Worm (Caenorhabditis elegans): ENCODE results near the gene kgb-1.
A peak's percentile ranks its signal among the peaks of the same experiment; 100 is the strongest.

The kgb-1 gene

DNA sequence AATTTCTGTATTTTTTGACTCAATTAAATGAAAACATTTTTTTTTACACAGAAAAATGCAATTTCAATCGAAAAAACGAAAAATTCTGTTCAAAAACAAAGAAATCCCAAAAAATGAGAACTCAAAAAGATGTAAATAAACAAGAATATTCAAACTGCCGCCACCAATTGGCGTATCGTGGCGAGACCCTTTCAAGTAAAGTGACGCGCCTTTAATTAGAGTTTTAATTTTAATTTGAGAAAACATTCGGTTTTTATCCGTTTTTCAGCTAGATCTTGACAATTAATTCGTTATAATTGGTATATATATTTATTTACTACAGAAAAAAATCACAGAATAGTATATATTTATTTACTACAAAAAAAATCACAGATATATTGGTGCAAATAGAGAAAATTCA is 30.2 kb downstream of the kgb-1 start (continued):
- TF ChIP-seq pha-4 (tag; optimal IDR thresholded peaks at IDR 0.05) (no peak), pbrm-1 (GFP tag; IDR thresholded peaks at IDR 0.05) (no peak), sea-2 (GFP tag; IDR thresholded peaks at IDR 0.05) (no peak), egl-44 (GFP tag; IDR thresholded peaks at IDR 0.05) (no peak), akir-1 (GFP tag; optimal IDR thresholded peaks at IDR 0.05) (no peak), Y67H2A.10 (GFP tag; conservative IDR thresholded peaks at IDR 0.05) (no peak), ztf-25 (GFP tag; IDR thresholded peaks at IDR 0.05) (no peak), Y56A3A.18 (GFP tag; IDR thresholded peaks at IDR 0.05) (no peak), snpc-4 (GFP tag; optimal IDR thresholded peaks at IDR 0.05) (peak; percentile 2), snpc-4 (tag; optimal IDR thresholded peaks at IDR 0.05) (peak in 1 of 4 experiments; percentile 17), ztf-26 (tag; optimal IDR thresholded peaks at IDR 0.05) (no peak), B0035.1 (tag; optimal IDR thresholded peaks at IDR 0.05) (no peak), B0019.2 (GFP tag; conservative IDR thresholded peaks at IDR 0.05) (no peak), athp-1 (tag; optimal IDR thresholded peaks at IDR 0.05) (no peak), chd-7 (tag; optimal IDR thresholded peaks at IDR 0.05) (no peak), F33H1.4 (GFP tag; IDR thresholded peaks at IDR 0.05) (peak; percentile 92), zfh-2 (GFP tag; conservative IDR thresholded peaks at IDR 0.05) (no peak), ekl-4 (GFP tag; IDR thresholded peaks at IDR 0.05) (no peak), ztf-3 (GFP tag; optimal IDR thresholded peaks at IDR 0.05) (no peak), nhr-90 (tag; optimal IDR thresholded peaks at IDR 0.05) (no peak), Y53G8AR.9 (GFP tag; conservative IDR thresholded peaks at IDR 0.05) (no peak), ceh-100 (GFP tag; IDR thresholded peaks at IDR 0.05) (no peak), attf-6 (GFP tag; IDR thresholded peaks at IDR 0.05) (no peak), madf-10 (tag; optimal IDR thresholded peaks at IDR 0.05) (no peak)

DNA sequence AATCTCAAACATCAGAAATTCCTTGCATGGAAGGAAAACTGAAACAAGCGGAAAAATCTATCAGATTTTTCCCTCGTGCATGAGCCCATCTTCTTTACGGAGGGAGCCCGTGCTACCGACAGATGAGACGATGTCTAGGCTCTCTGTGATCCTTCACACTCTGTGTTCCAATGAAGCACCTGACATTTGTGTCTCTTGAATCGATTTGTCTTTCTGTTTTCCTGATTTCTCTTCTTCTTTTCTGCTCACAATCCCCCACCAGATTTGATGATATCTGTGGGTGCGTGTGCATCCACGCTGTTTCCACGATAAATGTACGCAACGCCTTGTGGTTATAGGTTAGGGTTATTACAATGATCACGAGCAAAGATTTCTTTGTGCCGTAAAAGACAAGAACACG is 31.0 kb downstream of the kgb-1 start:
- TF ChIP-seq chd-7 (tag; optimal IDR thresholded peaks at IDR 0.05) (no peak), unc-62 (GFP tag; optimal IDR thresholded peaks at IDR 0.05) (no peak), bed-2 (GFP tag; IDR thresholded peaks at IDR 0.05) (no peak), efl-1 (GFP tag; optimal IDR thresholded peaks at IDR 0.05) (no peak), snpc-1.1 (tag; optimal IDR thresholded peaks at IDR 0.05; ENCODE audit: insufficient read depth) (no peak)

DNA sequence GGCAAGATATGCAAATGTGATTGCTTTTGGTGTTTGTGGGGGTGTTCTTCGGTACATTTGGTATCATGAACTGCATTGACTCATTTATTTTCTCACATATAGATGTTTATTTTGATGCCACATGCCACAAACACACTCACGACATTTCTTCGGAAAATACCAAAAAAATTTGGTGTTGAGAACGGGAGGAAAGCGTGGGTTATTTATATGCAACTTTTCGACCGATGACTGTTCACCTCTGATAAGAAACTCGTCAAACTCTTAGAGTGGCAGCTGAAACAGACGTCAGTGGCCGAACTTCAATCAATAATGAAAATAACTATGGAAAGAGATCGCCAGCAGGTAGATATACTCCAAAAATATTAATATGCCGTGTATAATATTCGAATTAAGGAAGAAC is 31.5 kb downstream of the kgb-1 start:
- TF ChIP-seq nhr-80 (tag; optimal IDR thresholded peaks at IDR 0.05) (peak; percentile 63), attf-3 (GFP tag; conservative IDR thresholded peaks at IDR 0.05) (no peak)

DNA sequence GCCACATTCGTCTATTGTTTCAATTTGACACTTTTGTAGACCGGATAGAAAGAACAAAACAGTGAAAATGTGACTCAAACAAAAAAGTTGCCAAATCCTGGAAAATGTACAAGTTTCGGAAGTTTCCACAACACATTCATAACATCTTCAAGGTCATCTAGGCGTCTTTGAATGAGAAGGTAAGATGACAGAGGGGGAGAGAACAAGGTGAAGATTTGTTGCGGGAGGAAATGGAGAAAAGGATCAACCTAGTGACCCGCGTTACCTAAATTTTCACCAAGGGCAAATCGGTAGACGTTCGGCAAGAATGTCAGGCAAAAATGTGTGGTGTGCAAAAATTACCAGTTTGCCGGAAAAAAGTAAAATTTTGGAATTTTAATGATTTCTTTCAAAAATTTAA is 32.0 kb downstream of the kgb-1 start:
- no peak for TF ChIP-seq egl-18 (GFP tag; IDR thresholded peaks at IDR 0.05)
- TF ChIP-seq hrde-1 (tag; optimal IDR thresholded peaks at IDR 0.05; ENCODE audit: borderline replicate concordance), result no peak
- TF ChIP-seq sea-2 (GFP tag; IDR thresholded peaks at IDR 0.05), result no peak
- no peak for TF ChIP-seq cebp-2 (GFP tag; IDR thresholded peaks at IDR 0.05)
- TF ChIP-seq F33H1.4 (GFP tag; IDR thresholded peaks at IDR 0.05), result no peak
- no peak for TF ChIP-seq dpl-1 (GFP tag; optimal IDR thresholded peaks at IDR 0.05)

DNA sequence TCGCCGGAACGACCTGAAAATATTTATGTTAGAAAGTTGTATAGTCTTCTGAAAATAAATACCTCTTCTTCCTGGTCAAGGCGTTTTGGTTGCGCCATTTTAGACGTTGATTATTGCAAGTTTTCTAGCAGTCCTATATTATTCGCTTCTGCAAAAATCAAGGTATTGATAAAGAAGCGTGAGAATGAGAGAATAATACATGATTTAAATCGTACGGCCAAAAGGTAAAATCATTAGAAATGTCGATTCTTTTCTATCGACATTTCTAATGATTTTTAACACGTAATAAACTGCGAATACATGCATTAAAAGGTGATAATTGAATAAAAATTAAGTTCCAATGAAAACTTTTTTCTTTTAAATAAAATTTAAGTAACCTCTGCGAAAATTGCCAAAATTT is 33.9 kb downstream of the kgb-1 start, which contains the start of gene fln-1:
fln-1 (minus strand) TSS at position 101 of the 400 bp plus-strand sequence.
- no peak for TF ChIP-seq nfyb-1 (GFP tag; IDR thresholded peaks at IDR 0.05)
- no peak for TF ChIP-seq hsf-1 (GFP tag; IDR thresholded peaks at IDR 0.05)
- TF ChIP-seq F10E7.11 (tag; optimal IDR thresholded peaks at IDR 0.05), result no peak
- no peak for TF ChIP-seq Y53G8AR.9 (GFP tag; conservative IDR thresholded peaks at IDR 0.05)
- TF ChIP-seq zim-3 (tag; optimal IDR thresholded peaks at IDR 0.05), result no peak
- TF ChIP-seq Y95B8A.8 (GFP tag; IDR thresholded peaks at IDR 0.05), result no peak

Data from whole organism, young adult.